Worm (Caenorhabditis elegans) whole organism, L2 larva: ENCODE measurements around the gene srv-9.

Experiments
- C34F6.9 ChIP-seq: fragments of 150-350 bp; optimal IDR thresholded peaks from 2 replicates; lab custom pipeline; 2014; ENCODE audit warnings: missing biosample characterization, missing genetic modification characterization
- F13H6.1 ChIP-seq: sonication (generic microtip); optimal IDR thresholded peaks from 2 replicates; lab custom pipeline; 2016; ENCODE audit warnings: missing genetic modification characterization, missing compliant biosample characterization
- R02D3.7 ChIP-seq: fragments of 150-350 bp; optimal IDR thresholded peaks from 2 replicates; lab custom pipeline; 2014; ENCODE audit warnings: missing biosample characterization, missing genetic modification characterization
- Y55F3AM.14 ChIP-seq: fragments of 200-800 bp; sonication (Bioruptor generic); optimal IDR thresholded peaks from 2 replicates; lab custom pipeline; 2018; ENCODE audit warnings: mild to moderate bottlenecking, missing genetic modification characterization, missing compliant biosample characterization
- ZK546.5 ChIP-seq: sonication (generic microtip); optimal IDR thresholded peaks from 2 replicates; lab custom pipeline; 2017; ENCODE audit warnings: missing biosample characterization, missing genetic modification characterization
- alr-1 ChIP-seq: fragments of 150-350 bp; optimal IDR thresholded peaks from 2 replicates; lab custom pipeline; 2014; ENCODE audit warnings: missing biosample characterization, missing genetic modification characterization
- ama-1 ChIP-seq: fragments of 150-350 bp; optimal IDR thresholded peaks from 2 replicates; lab custom pipeline; 2018; ENCODE audit warnings: inconsistent platforms
- blmp-1 ChIP-seq: sonication (generic microtip); optimal IDR thresholded peaks from 2 replicates; lab custom pipeline; 2017; ENCODE audit warnings: missing genetic modification characterization, mild to moderate bottlenecking, missing compliant biosample characterization, antibody characterized with exemption, moderate library complexity; ENCODE audit not compliant: insufficient read depth
- ceh-16 ChIP-seq: fragments of 150-350 bp; optimal IDR thresholded peaks from 2 replicates; lab custom pipeline; 2014; ENCODE audit warnings: missing biosample characterization, missing genetic modification characterization
- ceh-82 ChIP-seq: fragments of 150-350 bp; optimal IDR thresholded peaks from 2 replicates; lab custom pipeline; 2014; ENCODE audit warnings: missing biosample characterization, missing genetic modification characterization
- crh-2 ChIP-seq: sonication (generic microtip); optimal IDR thresholded peaks from 2 replicates; lab custom pipeline; 2017; ENCODE audit warnings: missing biosample characterization, missing genetic modification characterization
- dmd-4 ChIP-seq: sonication (generic microtip); optimal IDR thresholded peaks from 2 replicates; lab custom pipeline; 2017; ENCODE audit warnings: missing biosample characterization, missing genetic modification characterization
- egl-27 ChIP-seq: sonication (generic microtip); optimal IDR thresholded peaks from 3 replicates; lab custom pipeline; 2017; ENCODE audit warnings: missing biosample characterization, missing genetic modification reagents, missing genetic modification characterization
- elt-1 ChIP-seq: fragments of 150-350 bp; optimal IDR thresholded peaks from 2 replicates; lab custom pipeline; 2014; ENCODE audit warnings: missing biosample characterization, missing genetic modification characterization
- elt-3 ChIP-seq: sonication (generic microtip); optimal IDR thresholded peaks from 2 replicates; lab custom pipeline; 2017; ENCODE audit warnings: missing biosample characterization, missing genetic modification characterization
- fos-1 ChIP-seq: fragments of 150-350 bp; optimal IDR thresholded peaks from 2 replicates; lab custom pipeline; 2014; ENCODE audit warnings: missing biosample characterization, missing genetic modification characterization
- gmeb-1 ChIP-seq: fragments of 150-350 bp; optimal IDR thresholded peaks from 2 replicates; lab custom pipeline; 2014; ENCODE audit warnings: missing biosample characterization, missing genetic modification characterization
- lin-11 ChIP-seq: fragments of 150-350 bp; sonication (generic microtip); optimal IDR thresholded peaks from 2 replicates; lab custom pipeline; 2014; ENCODE audit warnings: missing biosample characterization, missing genetic modification characterization, inconsistent platforms, mixed read lengths
- lin-13 ChIP-seq: fragments of 150-350 bp; optimal IDR thresholded peaks from 2 replicates; lab custom pipeline; 2014; ENCODE audit warnings: missing biosample characterization, missing genetic modification reagents, missing genetic modification characterization
- lin-39 ChIP-seq: fragments of 150-350 bp; optimal IDR thresholded peaks from 2 replicates; lab custom pipeline; 2014; ENCODE audit warnings: missing biosample characterization, missing genetic modification reagents, missing genetic modification characterization
- lsy-2 ChIP-seq, 2 experiments: fragments of 150-350 bp in 1 of 2; sonication (generic microtip) in 1 of 2; optimal IDR thresholded peaks; 2 replicates each; lab custom pipeline; 2014 to 2017; ENCODE audit warnings: missing biosample characterization in 2 of 2, missing genetic modification characterization in 2 of 2
- mdl-1 ChIP-seq, 2 experiments: fragments of 150-350 bp in 1 of 2; sonication (generic microtip) in 1 of 2; optimal IDR thresholded peaks; 2 replicates each; lab custom pipeline; 2017; ENCODE audit warnings: missing biosample characterization in 2 of 2, missing genetic modification characterization in 2 of 2
- nhr-10 ChIP-seq: sonication (generic microtip); optimal IDR thresholded peaks from 2 replicates; lab custom pipeline; 2017; ENCODE audit warnings: missing biosample characterization, missing genetic modification characterization
- nhr-12 ChIP-seq: fragments of 150-350 bp; optimal IDR thresholded peaks from 2 replicates; lab custom pipeline; 2014; ENCODE audit warnings: missing biosample characterization, missing genetic modification characterization
- nhr-129 ChIP-seq: fragments of 150-350 bp; optimal IDR thresholded peaks from 2 replicates; lab custom pipeline; 2014; ENCODE audit warnings: missing biosample characterization, missing genetic modification characterization
- nhr-21 ChIP-seq: fragments of 150-350 bp; optimal IDR thresholded peaks from 2 replicates; lab custom pipeline; 2014; ENCODE audit warnings: missing biosample characterization, missing genetic modification characterization
- nhr-23 ChIP-seq: fragments of 150-350 bp; optimal IDR thresholded peaks from 2 replicates; lab custom pipeline; 2014; ENCODE audit warnings: missing biosample characterization, missing genetic modification reagents, missing genetic modification characterization
- nhr-237 ChIP-seq: fragments of 150-350 bp; optimal IDR thresholded peaks from 2 replicates; lab custom pipeline; 2014; ENCODE audit warnings: missing biosample characterization, missing genetic modification characterization
- nhr-25 ChIP-seq: fragments of 150-350 bp; sonication (generic microtip); optimal IDR thresholded peaks from 3 replicates; lab custom pipeline; 2014; ENCODE audit warnings: missing biosample characterization, missing genetic modification characterization
- nhr-6 ChIP-seq: fragments of 150-350 bp; optimal IDR thresholded peaks from 2 replicates; lab custom pipeline; 2014; ENCODE audit warnings: missing biosample characterization, missing genetic modification characterization
- peb-1 ChIP-seq: fragments of 150-350 bp; optimal IDR thresholded peaks from 2 replicates; lab custom pipeline; 2014; ENCODE audit warnings: missing biosample characterization, missing genetic modification characterization
- sem-4 ChIP-seq: fragments of 150-350 bp; optimal IDR thresholded peaks from 2 replicates; lab custom pipeline; 2014; ENCODE audit warnings: missing biosample characterization, missing genetic modification reagents, missing genetic modification characterization
- skn-1 ChIP-seq: sonication (generic microtip); optimal IDR thresholded peaks from 2 replicates; lab custom pipeline; 2017; ENCODE audit warnings: missing biosample characterization, missing genetic modification characterization
- sma-3 ChIP-seq: sonication (generic microtip); optimal IDR thresholded peaks from 2 replicates; lab custom pipeline; 2016; ENCODE audit warnings: missing genetic modification reagents, missing genetic modification characterization, missing compliant biosample characterization
- sma-9 ChIP-seq, 2 experiments: fragments of 150-350 bp in 1 of 2; sonication (generic microtip) in 1 of 2; optimal IDR thresholded peaks; 2 replicates each; lab custom pipeline; 2014 to 2016; ENCODE audit warnings: missing genetic modification characterization in 2 of 2, mild to moderate bottlenecking in 1 of 2, missing biosample characterization in 1 of 2, missing compliant biosample characterization in 1 of 2, missing genetic modification reagents in 1 of 2, moderate library complexity in 1 of 2
- snpc-4 ChIP-seq: fragments of 150-350 bp; optimal IDR thresholded peaks from 2 replicates; lab custom pipeline; 2014; ENCODE audit warnings: missing biosample characterization, missing genetic modification characterization
- unc-39 ChIP-seq: fragments of 150-350 bp; optimal IDR thresholded peaks from 2 replicates; lab custom pipeline; 2014; ENCODE audit warnings: missing biosample characterization, missing genetic modification characterization
- unc-55 ChIP-seq: fragments of 150-350 bp; sonication (generic microtip); optimal IDR thresholded peaks from 3 replicates; lab custom pipeline; 2014; ENCODE audit warnings: missing biosample characterization, missing genetic modification reagents, missing genetic modification characterization
- zag-1 ChIP-seq: fragments of 150-350 bp; optimal IDR thresholded peaks from 2 replicates; lab custom pipeline; 2014; ENCODE audit warnings: missing biosample characterization, missing genetic modification characterization
- ztf-1 ChIP-seq: fragments of 200-800 bp; sonication (Bioruptor generic); conservative IDR thresholded peaks from 2 replicates; pipeline ENCODE4 v1.3.6; 2022; ENCODE audit warnings: missing genetic modification characterization, missing compliant biosample characterization
- ztf-11 ChIP-seq: sonication (generic microtip); optimal IDR thresholded peaks from 2 replicates; lab custom pipeline; 2017; ENCODE audit warnings: missing biosample characterization, missing genetic modification characterization
- ztf-4 ChIP-seq: fragments of 150-350 bp; optimal IDR thresholded peaks from 2 replicates; lab custom pipeline; 2014; ENCODE audit warnings: missing biosample characterization, missing genetic modification characterization

Gene srv-9

DNA sequence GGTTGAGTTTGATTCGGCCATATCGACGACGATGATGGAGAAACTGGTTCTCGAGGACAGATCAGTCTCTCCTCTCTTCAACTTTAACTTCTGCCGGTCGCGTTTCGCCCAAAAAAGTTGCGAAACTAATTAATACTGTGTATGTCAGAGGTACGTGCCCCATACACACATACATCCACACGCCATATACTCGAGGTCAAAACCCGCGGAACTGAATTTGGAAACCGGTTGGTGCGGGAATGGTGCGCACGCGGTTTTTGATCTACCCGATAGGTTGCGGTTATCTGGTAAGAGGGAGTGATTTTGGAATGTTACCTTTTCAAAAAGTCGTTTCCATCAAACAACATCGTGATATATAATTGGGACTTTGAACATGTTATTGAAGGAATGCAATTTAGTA lies 42.8 kb downstream of the srv-9 start, which contains the start of gene ifbp-1 (continued):
- TF ChIP-seq unc-39 (tag; lab: Kevin White, UChicago) (no peak), unc-55 (GFP tag; lab: Kevin White, UChicago) (no peak), C34F6.9 (tag; lab: Kevin White, UChicago) (no peak), nhr-12 (no peak), dmd-4 (tag; lab: Kevin White, UChicago) (no peak), ZK546.5 (no peak)

DNA sequence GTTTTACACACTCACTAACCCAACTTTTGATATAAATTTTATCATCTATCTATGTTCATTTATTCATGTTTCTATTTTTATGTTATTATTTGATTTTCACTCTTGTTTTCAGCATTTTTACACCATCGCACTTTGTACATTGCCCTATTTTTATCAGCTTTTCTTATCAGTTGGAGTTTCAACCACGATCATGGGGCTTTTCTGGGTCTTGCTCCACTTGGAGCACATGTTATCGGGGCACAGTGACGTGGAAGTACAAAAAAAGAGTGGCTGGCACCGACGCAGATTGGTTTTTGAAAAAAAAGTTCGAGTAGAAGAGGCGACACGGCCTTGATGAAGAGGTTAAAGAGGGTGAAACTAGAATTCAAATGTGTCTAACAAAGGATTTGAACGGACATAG lies 45.8 kb downstream of the srv-9 start:
- TF ChIP-seq nhr-6 (tag; lab: Kevin White, UChicago) (no peak), lsy-2 (tag; optimal IDR thresholded peaks at IDR 0.05; lab: Kevin White, UChicago) (no peak), nhr-23 (tag; lab: Kevin White, UChicago) (no peak), crh-2 (tag; lab: Kevin White, UChicago) (peak; percentile 85), ztf-11 (tag; lab: Kevin White, UChicago) (no peak), sma-9 (GFP tag; optimal IDR thresholded peaks at IDR 0.05; lab: Kevin White, UChicago) (peak; percentile 51), sma-9 (tag; optimal IDR thresholded peaks at IDR 0.05; lab: Kevin White, UChicago) (no peak), nhr-21 (tag; lab: Kevin White, UChicago) (no peak), zag-1 (no peak), ZK546.5 (no peak), R02D3.7 (no peak), snpc-4 (tag; lab: Kevin White, UChicago) (no peak), elt-3 (tag; lab: Kevin White, UChicago) (no peak), alr-1 (tag; lab: Kevin White, UChicago) (no peak), ceh-16 (no peak), nhr-237 (tag; lab: Kevin White, UChicago) (no peak), gmeb-1 (tag; lab: Kevin White, UChicago) (peak; percentile 27), unc-39 (tag; lab: Kevin White, UChicago) (no peak), F13H6.1 (tag; lab: Kevin White, UChicago) (peak; percentile 25), nhr-12 (no peak), lin-39 (tag; lab: Kevin White, UChicago) (no peak), Y55F3AM.14 (GFP tag; lab: Kevin White, UChicago) (no peak), peb-1 (tag; lab: Kevin White, UChicago) (no peak), fos-1 (peak; percentile 55), ztf-1 (no peak), sem-4 (tag; lab: Kevin White, UChicago) (no peak)
- TF ChIP-seq, all 48 proteins: peak for 5

DNA sequence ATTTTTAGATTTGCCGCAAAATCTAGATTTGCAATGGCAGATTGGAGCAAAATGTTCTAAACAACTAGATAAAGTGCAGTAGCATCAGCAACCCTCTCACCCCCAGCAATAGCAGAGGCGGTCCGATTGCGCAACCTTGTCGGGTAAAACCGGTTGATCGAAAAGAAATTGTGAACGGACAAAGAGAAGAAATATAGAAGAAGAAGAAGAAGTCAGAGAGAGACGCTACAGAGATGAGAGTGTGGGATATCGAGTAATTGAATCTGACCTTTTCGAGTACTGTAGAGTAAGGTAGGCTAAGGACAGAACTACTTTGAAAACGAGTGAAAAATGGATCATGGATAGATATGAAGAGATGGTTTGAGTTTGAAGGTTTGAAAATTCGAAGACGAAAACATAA lies 47.1 kb downstream of the srv-9 start:
- TF ChIP-seq egl-27 (tag; lab: Kevin White, UChicago) (peak; percentile 59), blmp-1 (tag; lab: Kevin White, UChicago) (peak; percentile 22), sma-3 (GFP tag; lab: Kevin White, UChicago) (peak; percentile 17), lin-13 (GFP tag; lab: Kevin White, UChicago) (peak; percentile 7), ztf-4 (tag; lab: Kevin White, UChicago) (no peak), ceh-16 (peak; percentile 68), lin-11 (tag; lab: Kevin White, UChicago) (no peak), nhr-25 (peak; percentile 79), ama-1 (lab: Kevin White, UChicago) (no peak), mdl-1 (tag; optimal IDR thresholded peaks at IDR 0.05; lab: Kevin White, UChicago) (no peak), R02D3.7 (no peak), sem-4 (tag; lab: Kevin White, UChicago) (no peak), ceh-82 (no peak), alr-1 (tag; lab: Kevin White, UChicago) (no peak), sma-9 (GFP tag; optimal IDR thresholded peaks at IDR 0.05; lab: Kevin White, UChicago) (peak; percentile 43), sma-9 (tag; optimal IDR thresholded peaks at IDR 0.05; lab: Kevin White, UChicago) (no peak), fos-1 (peak; percentile 24), nhr-6 (tag; lab: Kevin White, UChicago) (no peak), ztf-1 (no peak), lsy-2 (tag; optimal IDR thresholded peaks at IDR 0.05; lab: Kevin White, UChicago) (peak in 1 of 2 experiments; percentile 15), nhr-10 (no peak), crh-2 (tag; lab: Kevin White, UChicago) (no peak), nhr-237 (tag; lab: Kevin White, UChicago) (no peak), elt-1 (tag; lab: Kevin White, UChicago) (no peak), nhr-129 (tag; lab: Kevin White, UChicago) (peak; percentile 13), skn-1 (tag; lab: Kevin White, UChicago) (no peak), F13H6.1 (tag; lab: Kevin White, UChicago) (peak; percentile 62), C34F6.9 (tag; lab: Kevin White, UChicago) (no peak), ztf-11 (tag; lab: Kevin White, UChicago) (no peak)
